Fruit fly (Drosophila melanogaster) whole organism: Measurements from ENCODE around the gene CG9953.

ENCODE experiments used
- CG8478 ChIP-seq: fragments of >200 bp; optimal IDR thresholded peaks from 2 replicates; lab custom pipeline; 2018; ENCODE audit warnings: inconsistent platforms
- Dll ChIP-seq: fragments of >200 bp; optimal IDR thresholded peaks from 2 replicates; lab custom pipeline; 2017
- EcR ChIP-seq, 2 experiments: fragments of >200 bp; optimal IDR thresholded peaks; 2 replicates each; lab custom pipeline; 2017; ENCODE audit warnings: missing biosample characterization in 2 of 2, missing genetic modification characterization in 2 of 2, missing genetic modification reagents in 2 of 2
- pan ChIP-seq: fragments of >200 bp; optimal IDR thresholded peaks from 2 replicates; lab custom pipeline; 2017
- psq ChIP-seq: fragments of >200 bp; optimal IDR thresholded peaks from 2 replicates; lab custom pipeline; 2017
- usp ChIP-seq: fragments of >200 bp; optimal IDR thresholded peaks from 2 replicates; lab custom pipeline; 2017; ENCODE audit warnings: missing biosample characterization, missing genetic modification characterization, mixed read lengths

Gene CG9953

dm6 chr3L:6947188-6947971, 22.1 kb upstream of the CG9953 start:
- TF ChIP-seq usp (GFP tag; lab: Kevin White, UChicago): no peak
- no peak for TF ChIP-seq EcR (GFP tag; optimal IDR thresholded peaks at IDR 0.05; lab: Kevin White, UChicago)
- TF ChIP-seq psq (lab: Kevin White, UChicago): no peak
- no peak for TF ChIP-seq Dll (lab: Kevin White, UChicago)
- no peak for TF ChIP-seq pan (lab: Kevin White, UChicago)
- no peak for TF ChIP-seq CG8478

dm6 chr3L:6955254-6956229, 13.9 kb upstream of the CG9953 start, which contains the start of the genes CG10077 and CG9948:
Gene CG10077 (minus strand): TSS chr3L:6955904.
Gene CG9948 (plus strand): TSS chr3L:6955991.
- TF ChIP-seq pan (lab: Kevin White, UChicago) (no peak), usp (GFP tag; lab: Kevin White, UChicago) (no peak), psq (lab: Kevin White, UChicago) (no peak), CG8478 (no peak), EcR (GFP tag; optimal IDR thresholded peaks at IDR 0.05; lab: Kevin White, UChicago) (no peak), Dll (lab: Kevin White, UChicago) (no peak)

- TF ChIP-seq Dll (lab: Kevin White, UChicago) (no peak), psq (lab: Kevin White, UChicago) (no peak), usp (GFP tag; lab: Kevin White, UChicago) (no peak), EcR (GFP tag; optimal IDR thresholded peaks at IDR 0.05; lab: Kevin White, UChicago) (no peak), pan (lab: Kevin White, UChicago) (no peak), CG8478 (no peak)
Measured at dm6 chr3L:6957753-6958420, 11.6 kb upstream of the CG9953 start, which contains the start of the genes Uqcc1 and Surf1. Gene Uqcc1 (minus strand): TSS chr3L:6958108. Gene Surf1 (plus strand): TSS chr3L:6958346.

dm6 chr3L:6961992-6962570, 7.4 kb upstream of the CG9953 start:
- TF ChIP-seq CG8478 (no peak), usp (GFP tag; lab: Kevin White, UChicago) (no peak), pan (lab: Kevin White, UChicago) (no peak), EcR (GFP tag; optimal IDR thresholded peaks at IDR 0.05; lab: Kevin White, UChicago) (no peak), psq (lab: Kevin White, UChicago) (no peak)

dm6 chr3L:6963175-6963574, 6.3 kb upstream of the CG9953 start:
- TF ChIP-seq pan (lab: Kevin White, UChicago) (no peak), usp (GFP tag; lab: Kevin White, UChicago) (no peak), psq (lab: Kevin White, UChicago) (no peak), CG8478 (no peak), EcR (GFP tag; optimal IDR thresholded peaks at IDR 0.05; lab: Kevin White, UChicago) (no peak), Dll (lab: Kevin White, UChicago) (no peak)

- peak; percentile 1 for TF ChIP-seq psq (lab: Kevin White, UChicago)
- TF ChIP-seq EcR (GFP tag; optimal IDR thresholded peaks at IDR 0.05; lab: Kevin White, UChicago): no peak
Measured at dm6 chr3L:6963792-6964487, 5.5 kb upstream of the CG9953 start.

- TF ChIP-seq psq (lab: Kevin White, UChicago) (peak; percentile 18), Dll (lab: Kevin White, UChicago) (no peak)
Measured at dm6 chr3L:6964488-6965152, 4.8 kb upstream of the CG9953 start, which contains the start of gene sgl. Gene sgl (minus strand): TSS chr3L:6964758.

dm6 chr3L:6967797-6968196, 1.7 kb upstream of the CG9953 start, which contains the start of gene CG10064:
Gene CG10064 (minus strand): TSS chr3L:6967897.
- TF ChIP-seq EcR (GFP tag; optimal IDR thresholded peaks at IDR 0.05; lab: Kevin White, UChicago) (no peak), pan (lab: Kevin White, UChicago) (no peak), Dll (lab: Kevin White, UChicago) (no peak), usp (GFP tag; lab: Kevin White, UChicago) (no peak), CG8478 (no peak), psq (lab: Kevin White, UChicago) (no peak)

- TF ChIP-seq pan (lab: Kevin White, UChicago) (no peak), EcR (GFP tag; optimal IDR thresholded peaks at IDR 0.05; lab: Kevin White, UChicago) (no peak), usp (GFP tag; lab: Kevin White, UChicago) (no peak), Dll (lab: Kevin White, UChicago) (no peak), psq (lab: Kevin White, UChicago) (no peak), CG8478 (no peak)
Measured at dm6 chr3L:6971298-6971697, 1.8 kb downstream of the CG9953 start.

- TF ChIP-seq EcR (GFP tag; optimal IDR thresholded peaks at IDR 0.05; lab: Kevin White, UChicago): no peak
- TF ChIP-seq pan (lab: Kevin White, UChicago): no peak
- TF ChIP-seq CG8478: no peak
- TF ChIP-seq usp (GFP tag; lab: Kevin White, UChicago): no peak
- no peak for TF ChIP-seq Dll (lab: Kevin White, UChicago)
- TF ChIP-seq psq (lab: Kevin White, UChicago): no peak
Measured at dm6 chr3L:6972367-6972766, 2.9 kb downstream of the CG9953 start, which contains the start of gene CG10063. Gene CG10063 (minus strand): TSS chr3L:6972467.
